Worm (Caenorhabditis elegans): ENCODE data around the gene cyp-33E3.

The cyp-33E3 gene

ce11 chrIV:8629609-8630052 lies 14.8 kb downstream of the cyp-33E3 start (continued):
- no peak for TF ChIP-seq pag-3 (tag; optimal IDR thresholded peaks at IDR 0.05; ENCODE audit: borderline replicate concordance)

- TF ChIP-seq ceh-19 (GFP tag; optimal IDR thresholded peaks at IDR 0.05): no peak
- TF ChIP-seq Y22D7AL.16 (tag; optimal IDR thresholded peaks at IDR 0.05): no peak
- TF ChIP-seq ceh-31 (tag; optimal IDR thresholded peaks at IDR 0.05): no peak
- no peak for TF ChIP-seq tbx-7 (tag; optimal IDR thresholded peaks at IDR 0.05)
- TF ChIP-seq odd-2 (tag; optimal IDR thresholded peaks at IDR 0.05): no peak
- TF ChIP-seq pha-2 (tag; optimal IDR thresholded peaks at IDR 0.05): no peak
- TF ChIP-seq ceh-2 (tag; optimal IDR thresholded peaks at IDR 0.05): no peak
- TF ChIP-seq ceh-30 (tag; optimal IDR thresholded peaks at IDR 0.05): no peak
- no peak for TF ChIP-seq C38D4.7 (GFP tag; optimal IDR thresholded peaks at IDR 0.05)
- TF ChIP-seq ceh-45 (GFP tag; IDR thresholded peaks at IDR 0.05): no peak
- no peak for TF ChIP-seq ceh-14 (tag; optimal IDR thresholded peaks at IDR 0.05)
- no peak for TF ChIP-seq zip-5 (tag; optimal IDR thresholded peaks at IDR 0.05)
These were observed 15.4 kb downstream of the cyp-33E3 start for ce11 chrIV:8630243-8630642.

- no peak for TF ChIP-seq ceh-30 (tag; optimal IDR thresholded peaks at IDR 0.05)
- TF ChIP-seq ceh-48 (tag; optimal IDR thresholded peaks at IDR 0.05): no peak
- no peak for TF ChIP-seq fkh-10 (GFP tag; optimal IDR thresholded peaks at IDR 0.05)
- TF ChIP-seq ceh-22 (tag; optimal IDR thresholded peaks at IDR 0.05): no peak
- TF ChIP-seq sox-2 (GFP tag; IDR thresholded peaks at IDR 0.05): no peak
- TF ChIP-seq gmeb-2 (tag; optimal IDR thresholded peaks at IDR 0.05): no peak
- no peak for TF ChIP-seq madf-2 (tag; optimal IDR thresholded peaks at IDR 0.05)
- no peak for TF ChIP-seq ref-2 (tag; optimal IDR thresholded peaks at IDR 0.05)
- TF ChIP-seq T23F11.4 (GFP tag; optimal IDR thresholded peaks at IDR 0.05): no peak
- TF ChIP-seq ets-4 (tag; optimal IDR thresholded peaks at IDR 0.05): no peak
- TF ChIP-seq unc-42 (tag; optimal IDR thresholded peaks at IDR 0.05): no peak
- TF ChIP-seq ceh-24 (tag; optimal IDR thresholded peaks at IDR 0.05): no peak
- TF ChIP-seq mec-3 (tag; optimal IDR thresholded peaks at IDR 0.05; ENCODE audit: borderline replicate concordance): no peak
- TF ChIP-seq ztf-16 (tag; optimal IDR thresholded peaks at IDR 0.05): no peak
These were observed 16.2 kb downstream of the cyp-33E3 start, which contains the start of gene dgk-4 for ce11 chrIV:8631033-8631432. dgk-4 (plus strand) TSS chrIV:8631333.

- no peak for TF ChIP-seq fkh-6 (tag; optimal IDR thresholded peaks at IDR 0.05)
- no peak for TF ChIP-seq lim-6 (tag; optimal IDR thresholded peaks at IDR 0.05)
- no peak for TF ChIP-seq lin-11 (tag; optimal IDR thresholded peaks at IDR 0.05)
- no peak for TF ChIP-seq pha-2 (tag; optimal IDR thresholded peaks at IDR 0.05)
- TF ChIP-seq ceh-18 (tag; optimal IDR thresholded peaks at IDR 0.05): no peak
- TF ChIP-seq pha-4 (tag; optimal IDR thresholded peaks at IDR 0.05): no peak
- TF ChIP-seq eyg-1 (tag; optimal IDR thresholded peaks at IDR 0.05): no peak
- no peak for TF ChIP-seq T23F11.4 (GFP tag; optimal IDR thresholded peaks at IDR 0.05)
- TF ChIP-seq ceh-19 (GFP tag; optimal IDR thresholded peaks at IDR 0.05): no peak
- no peak for TF ChIP-seq Y22D7AL.16 (tag; optimal IDR thresholded peaks at IDR 0.05)
- no peak for TF ChIP-seq pros-1 (tag; optimal IDR thresholded peaks at IDR 0.05)
These were observed 24.0 kb downstream of the cyp-33E3 start, which contains the start of gene F42A9.9 for ce11 chrIV:8638761-8639160. F42A9.9 (minus strand) TSS chrIV:8638861.

ce11 chrIV:8644432-8644831 lies 29.6 kb downstream of the cyp-33E3 start, which contains the start of gene C49C8.3:
C49C8.3 (plus strand) TSS chrIV:8644732.
- TF ChIP-seq ceh-24 (tag; optimal IDR thresholded peaks at IDR 0.05) (no peak), pat-9 (tag; optimal IDR thresholded peaks at IDR 0.05) (no peak), odd-2 (tag; optimal IDR thresholded peaks at IDR 0.05) (no peak), elt-2 (tag; optimal IDR thresholded peaks at IDR 0.05) (no peak), tbx-2 (tag; optimal IDR thresholded peaks at IDR 0.05) (no peak), K02D7.2 (tag; optimal IDR thresholded peaks at IDR 0.05) (no peak), ets-4 (tag; optimal IDR thresholded peaks at IDR 0.05) (no peak), ceh-34 (tag; optimal IDR thresholded peaks at IDR 0.05) (no peak), ahr-1 (tag; optimal IDR thresholded peaks at IDR 0.05) (no peak), sdc-2 (tag; optimal IDR thresholded peaks at IDR 0.05) (no peak), ceh-6 (GFP tag; optimal IDR thresholded peaks at IDR 0.05) (no peak), sox-2 (GFP tag; IDR thresholded peaks at IDR 0.05) (no peak), che-1 (tag; optimal IDR thresholded peaks at IDR 0.05) (no peak), sox-4 (tag; optimal IDR thresholded peaks at IDR 0.05) (no peak), rnt-1 (tag; optimal IDR thresholded peaks at IDR 0.05) (no peak), Y22D7AL.16 (tag; optimal IDR thresholded peaks at IDR 0.05) (no peak), pha-4 (tag; optimal IDR thresholded peaks at IDR 0.05) (no peak), lim-6 (tag; optimal IDR thresholded peaks at IDR 0.05) (no peak)

Data from whole organism, late embryonic.